Worm (Caenorhabditis elegans) whole organism, L1 larva: Measurements from ENCODE around the gene Y15E3A.4.
A peak's percentile ranks its signal among the peaks of the same experiment; 100 is the strongest.

Experiments used
- C16A3.4 ChIP-seq: fragments of 150-350 bp; optimal IDR thresholded peaks from 2 replicates; lab custom pipeline; 2014; ENCODE audit warnings: missing biosample characterization, missing genetic modification characterization
- Y116A8C.19 ChIP-seq: sonication (generic microtip); optimal IDR thresholded peaks from 2 replicates; lab custom pipeline; 2016; ENCODE audit warnings: missing compliant biosample characterization, missing genetic modification characterization, borderline replicate concordance
- aha-1 ChIP-seq: fragments of 150-350 bp; optimal IDR thresholded peaks from 2 replicates; lab custom pipeline; 2014; ENCODE audit warnings: missing biosample characterization, missing genetic modification characterization
- alr-1 ChIP-seq: fragments of 200-800 bp; sonication (Bioruptor generic); optimal IDR thresholded peaks from 2 replicates; lab custom pipeline; 2018; ENCODE audit warnings: borderline replicate concordance, mild to moderate bottlenecking, missing genetic modification characterization, missing compliant biosample characterization
- aly-2 ChIP-seq: fragments of 150-350 bp; optimal IDR thresholded peaks from 2 replicates; lab custom pipeline; 2014; ENCODE audit warnings: missing biosample characterization, missing genetic modification characterization
- ama-1 ChIP-seq: fragments of 150-350 bp; optimal IDR thresholded peaks from 2 replicates; lab custom pipeline; 2014
- blmp-1 ChIP-seq: fragments of 150-350 bp; optimal IDR thresholded peaks from 2 replicates; lab custom pipeline; 2014; ENCODE audit warnings: missing biosample characterization, missing genetic modification characterization
- ceh-8 ChIP-seq: fragments of 200-800 bp; sonication (Bioruptor generic); optimal IDR thresholded peaks from 2 replicates; lab custom pipeline; 2018; ENCODE audit warnings: mild to moderate bottlenecking, missing genetic modification characterization, moderate library complexity, missing compliant biosample characterization
- ceh-82 ChIP-seq, 3 experiments: fragments of 150-350 bp in 1 of 3; sonication (generic microtip) in 2 of 3; optimal IDR thresholded peaks; 2 replicates each; lab custom pipeline; 2014 to 2017; ENCODE audit warnings: missing biosample characterization in 3 of 3, missing genetic modification characterization in 3 of 3
- ceh-88 ChIP-seq: fragments of 200-800 bp; sonication (Bioruptor generic); IDR thresholded peaks from 2 replicates; pipeline ENCODE4 v1.3.6; 2022; ENCODE audit warnings: missing genetic modification characterization, missing compliant biosample characterization
- ces-1 ChIP-seq: fragments of 150-350 bp; optimal IDR thresholded peaks from 2 replicates; lab custom pipeline; 2014; ENCODE audit warnings: missing biosample characterization, missing genetic modification reagents, missing genetic modification characterization
- dpl-1 ChIP-seq, 3 experiments: fragments of 150-350 bp in 2 of 3; sonication (generic microtip) in 1 of 3; optimal IDR thresholded peaks; 2 replicates each; lab custom pipeline; 2014 to 2017; ENCODE audit warnings: missing biosample characterization in 3 of 3, missing genetic modification characterization in 3 of 3, missing genetic modification reagents in 3 of 3
- dsc-1 ChIP-seq: sonication (generic microtip); optimal IDR thresholded peaks from 2 replicates; lab custom pipeline; 2016; ENCODE audit warnings: mild to moderate bottlenecking, missing genetic modification characterization, missing compliant biosample characterization
- efl-1 ChIP-seq, 4 experiments: fragments of 150-350 bp; optimal IDR thresholded peaks in 3 of 4; peaks in 1 of 4; 1 replicate in 1 of 4; 2 replicates in 3 of 4; lab custom pipeline; 2014; ENCODE audit warnings: missing biosample characterization in 2 of 4, missing genetic modification characterization in 2 of 4, missing genetic modification reagents in 2 of 4
- efl-3 ChIP-seq: fragments of 200-800 bp; sonication (Bioruptor generic); optimal IDR thresholded peaks from 2 replicates; lab custom pipeline; 2018; ENCODE audit warnings: mild to moderate bottlenecking, missing genetic modification characterization, missing compliant biosample characterization
- elt-3 ChIP-seq, 6 experiments: fragments of 150-350 bp in 1 of 6; sonication (generic microtip); optimal IDR thresholded peaks; 2 replicates each; lab custom pipeline; 2017 to 2018; ENCODE audit warnings: missing biosample characterization in 6 of 6, missing genetic modification characterization in 6 of 6, inconsistent platforms in 1 of 6
- ets-5 ChIP-seq: fragments of 200-800 bp; sonication (Bioruptor generic); IDR thresholded peaks from 2 replicates; pipeline ENCODE4 v1.3.6; 2022; ENCODE audit warnings: missing genetic modification characterization, missing compliant biosample characterization
- fkh-10 ChIP-seq: sonication (generic microtip); optimal IDR thresholded peaks from 2 replicates; lab custom pipeline; 2017; ENCODE audit warnings: missing biosample characterization, missing genetic modification reagents, missing genetic modification characterization
- fkh-4 ChIP-seq: sonication (generic microtip); optimal IDR thresholded peaks from 2 replicates; lab custom pipeline; 2016; ENCODE audit warnings: missing compliant biosample characterization, missing genetic modification characterization, borderline replicate concordance
- fkh-8 ChIP-seq: sonication (generic microtip); optimal IDR thresholded peaks from 2 replicates; lab custom pipeline; 2016; ENCODE audit warnings: mild to moderate bottlenecking, missing genetic modification characterization, missing compliant biosample characterization
- fos-1 ChIP-seq: fragments of 150-350 bp; optimal IDR thresholded peaks from 2 replicates; lab custom pipeline; 2014; ENCODE audit warnings: missing biosample characterization, missing genetic modification characterization
- hlh-4 ChIP-seq: sonication (generic microtip); optimal IDR thresholded peaks from 2 replicates; lab custom pipeline; 2016; ENCODE audit warnings: mild to moderate bottlenecking, missing genetic modification characterization, missing compliant biosample characterization
- hpl-2 ChIP-seq: fragments of 150-350 bp; optimal IDR thresholded peaks from 2 replicates; lab custom pipeline; 2014; ENCODE audit warnings: missing biosample characterization, missing genetic modification reagents, missing genetic modification characterization
- irx-1 ChIP-seq: sonication (generic microtip); optimal IDR thresholded peaks from 2 replicates; lab custom pipeline; 2016; ENCODE audit warnings: missing genetic modification characterization, missing compliant biosample characterization
- isw-1 ChIP-seq: fragments of 200-800 bp; sonication (Bioruptor generic); IDR thresholded peaks from 2 replicates; pipeline ENCODE4 v1.3.6; 2022; ENCODE audit warnings: missing genetic modification characterization, missing compliant biosample characterization
- lin-14 ChIP-seq: fragments of 200-800 bp; sonication (Bioruptor generic); optimal IDR thresholded peaks from 2 replicates; lab custom pipeline; 2018; ENCODE audit warnings: mild to moderate bottlenecking, missing genetic modification characterization, moderate library complexity, missing compliant biosample characterization
- lin-15B ChIP-seq: fragments of 150-350 bp; sonication (generic microtip); optimal IDR thresholded peaks from 3 replicates; lab custom pipeline; 2014; ENCODE audit warnings: missing biosample characterization, missing genetic modification characterization
- lin-39 ChIP-seq: fragments of 150-350 bp; optimal IDR thresholded peaks from 2 replicates; lab custom pipeline; 2014; ENCODE audit warnings: missing biosample characterization, missing genetic modification reagents, missing genetic modification characterization
- lsy-2 ChIP-seq, 2 experiments: fragments of 150-350 bp; optimal IDR thresholded peaks; 2 replicates each; lab custom pipeline; 2014; ENCODE audit warnings: missing biosample characterization in 2 of 2, missing genetic modification characterization in 2 of 2
- mab-9 ChIP-seq: fragments of 200-800 bp; sonication (Bioruptor generic); IDR thresholded peaks from 2 replicates; pipeline ENCODE4 v1.3.6; 2022; ENCODE audit warnings: missing genetic modification reagents, missing genetic modification characterization, missing compliant biosample characterization
- mep-1 ChIP-seq: fragments of 150-350 bp; optimal IDR thresholded peaks from 2 replicates; lab custom pipeline; 2014; ENCODE audit warnings: missing biosample characterization, missing genetic modification characterization
- nhr-11 ChIP-seq: fragments of 150-350 bp; optimal IDR thresholded peaks from 2 replicates; lab custom pipeline; 2014; ENCODE audit warnings: missing biosample characterization, missing genetic modification characterization
- nhr-12 ChIP-seq: sonication (generic microtip); optimal IDR thresholded peaks from 2 replicates; lab custom pipeline; 2017; ENCODE audit warnings: missing biosample characterization, missing genetic modification characterization
- nhr-19 ChIP-seq: fragments of 200-800 bp; sonication (Bioruptor generic); conservative IDR thresholded peaks from 2 replicates; pipeline ENCODE4 v1.3.6; 2022; ENCODE audit warnings: missing genetic modification characterization, missing compliant biosample characterization
- nhr-20 ChIP-seq: sonication (generic microtip); optimal IDR thresholded peaks from 2 replicates; lab custom pipeline; 2016; ENCODE audit warnings: mild to moderate bottlenecking, missing genetic modification characterization, missing compliant biosample characterization
- nhr-237 ChIP-seq: fragments of 150-350 bp; optimal IDR thresholded peaks from 2 replicates; lab custom pipeline; 2014; ENCODE audit warnings: missing biosample characterization, missing genetic modification characterization
- nhr-28 ChIP-seq: fragments of 150-350 bp; optimal IDR thresholded peaks from 2 replicates; lab custom pipeline; 2014; ENCODE audit warnings: missing biosample characterization, missing genetic modification characterization
- nhr-84 ChIP-seq: sonication (generic microtip); optimal IDR thresholded peaks from 2 replicates; lab custom pipeline; 2017; ENCODE audit warnings: missing biosample characterization, missing genetic modification characterization
- pqm-1 ChIP-seq: sonication (generic microtip); optimal IDR thresholded peaks from 3 replicates; lab custom pipeline; 2017; ENCODE audit warnings: missing biosample characterization, missing genetic modification characterization
- rnt-1 ChIP-seq: sonication (generic microtip); optimal IDR thresholded peaks from 2 replicates; lab custom pipeline; 2016; ENCODE audit warnings: mild to moderate bottlenecking, missing genetic modification characterization, moderate library complexity, missing compliant biosample characterization
- skn-1 ChIP-seq: fragments of 150-350 bp; optimal IDR thresholded peaks from 2 replicates; lab custom pipeline; 2014; ENCODE audit warnings: missing biosample characterization, missing genetic modification characterization
- snpc-4 ChIP-seq: fragments of 150-350 bp; optimal IDR thresholded peaks from 2 replicates; lab custom pipeline; 2014; ENCODE audit warnings: missing biosample characterization, missing genetic modification characterization
- snu-23 ChIP-seq: sonication (generic microtip); optimal IDR thresholded peaks from 2 replicates; lab custom pipeline; 2016; ENCODE audit warnings: missing genetic modification characterization, missing compliant biosample characterization
- sox-4 ChIP-seq: sonication (generic microtip); optimal IDR thresholded peaks from 2 replicates; lab custom pipeline; 2016; ENCODE audit warnings: missing genetic modification characterization, missing compliant biosample characterization
- sptf-1 ChIP-seq: fragments of 150-350 bp; optimal IDR thresholded peaks from 2 replicates; lab custom pipeline; 2014; ENCODE audit warnings: missing biosample characterization, missing genetic modification characterization
- sup-37 ChIP-seq: fragments of 200-800 bp; sonication (Bioruptor generic); optimal IDR thresholded peaks from 2 replicates; lab custom pipeline; 2018; ENCODE audit warnings: mild to moderate bottlenecking, missing genetic modification characterization, missing compliant biosample characterization
- unc-62 ChIP-seq: fragments of 150-350 bp; optimal IDR thresholded peaks from 2 replicates; lab custom pipeline; 2014; ENCODE audit warnings: missing biosample characterization, missing genetic modification reagents, missing genetic modification characterization
- unc-86 ChIP-seq: sonication (generic microtip); optimal IDR thresholded peaks from 2 replicates; lab custom pipeline; 2016; ENCODE audit warnings: missing genetic modification characterization, missing compliant biosample characterization
- unc-98 ChIP-seq: fragments of 200-800 bp; sonication (Bioruptor generic); IDR thresholded peaks from 2 replicates; pipeline ENCODE4 v1.3.6; 2022; ENCODE audit warnings: missing genetic modification characterization, missing compliant biosample characterization
- zag-1 ChIP-seq: fragments of 150-350 bp; optimal IDR thresholded peaks from 2 replicates; lab custom pipeline; 2014; ENCODE audit warnings: missing biosample characterization, missing genetic modification characterization
- zip-4 ChIP-seq: fragments of 200-800 bp; sonication (Bioruptor generic); optimal IDR thresholded peaks from 2 replicates; lab custom pipeline; 2018; ENCODE audit warnings: mild to moderate bottlenecking, missing genetic modification characterization, moderate library complexity, missing compliant biosample characterization
- ztf-11 ChIP-seq, 2 experiments: sonication (generic microtip); optimal IDR thresholded peaks; 2 replicates each; lab custom pipeline; 2016 to 2017; ENCODE audit warnings: missing genetic modification characterization in 2 of 2, missing biosample characterization in 1 of 2, missing compliant biosample characterization in 1 of 2

Y15E3A.4 gene

ce11 chrX:15353874-15354480, 23.2 kb downstream of the Y15E3A.4 start (continued):
- TF ChIP-seq isw-1 (peak; percentile 70), elt-3 (tag; optimal IDR thresholded peaks at IDR 0.05; lab: Kevin White, UChicago) (peak in 2 of 6 experiments; percentile 35 to 64), fkh-4 (peak; percentile 49), aha-1 (no peak), hpl-2 (GFP tag; lab: Kevin White, UChicago) (peak; percentile 14), lsy-2 (tag; optimal IDR thresholded peaks at IDR 0.05; lab: Kevin White, UChicago) (peak; percentile 76 to 89), fos-1 (tag; lab: Kevin White, UChicago) (peak; percentile 70), efl-1 (optimal IDR thresholded peaks at IDR 0.05; lab: Kevin White, UChicago) (peak; percentile 57 to 69), efl-1 (GFP tag; optimal IDR thresholded peaks at IDR 0.05 in 1 of 2; lab: Kevin White, UChicago) (peak; percentile 20 to 91), fkh-10 (GFP tag; lab: Kevin White, UChicago) (peak; percentile 91), nhr-19 (peak; percentile 79), mab-9 (GFP tag; lab: Robert Waterston, UW) (no peak; the same call in 1 of the 2 replicates), nhr-84 (tag; lab: Kevin White, UChicago) (peak; percentile 30), rnt-1 (tag; lab: Kevin White, UChicago) (peak; percentile 75), alr-1 (tag; lab: Kevin White, UChicago) (no peak), lin-15B (tag; lab: Kevin White, UChicago) (peak; percentile 40), zip-4 (GFP tag; lab: Kevin White, UChicago) (peak; percentile 44), unc-98 (GFP tag; lab: Robert Waterston, UW) (no peak), sox-4 (peak; percentile 38), ets-5 (GFP tag; lab: Robert Waterston, UW) (no peak), ces-1 (peak; percentile 61), ceh-88 (peak; percentile 62), unc-62 (GFP tag; lab: Kevin White, UChicago) (no peak), dsc-1 (tag; lab: Kevin White, UChicago) (peak; percentile 53), ceh-8 (GFP tag; lab: Kevin White, UChicago) (peak; percentile 78), unc-86 (tag; lab: Kevin White, UChicago) (peak; percentile 92), Y116A8C.19 (tag; lab: Kevin White, UChicago) (no peak), nhr-237 (tag; lab: Kevin White, UChicago) (peak; percentile 75), dpl-1 (GFP tag; optimal IDR thresholded peaks at IDR 0.05; lab: Kevin White, UChicago) (peak; percentile 11 to 44 (median 28)), nhr-11 (tag; lab: Kevin White, UChicago) (peak; percentile 41), aly-2 (tag; lab: Kevin White, UChicago) (peak; percentile 45), zag-1 (tag; lab: Kevin White, UChicago) (peak; percentile 89), sptf-1 (tag; lab: Kevin White, UChicago) (no peak), lin-14 (peak; percentile 99), pqm-1 (tag; lab: Kevin White, UChicago) (no peak), irx-1 (peak; percentile 74), nhr-12 (no peak), ceh-82 (tag; optimal IDR thresholded peaks at IDR 0.05; lab: Kevin White, UChicago) (peak; percentile 61 to 82 (median 78)), ztf-11 (tag; optimal IDR thresholded peaks at IDR 0.05; lab: Kevin White, UChicago) (no peak), efl-3 (no peak), nhr-20 (tag; lab: Kevin White, UChicago) (peak; percentile 90), snpc-4 (tag; lab: Kevin White, UChicago) (peak; percentile 17), snu-23 (GFP tag; lab: Kevin White, UChicago) (peak; percentile 94), hlh-4 (tag; lab: Kevin White, UChicago) (no peak), skn-1 (tag; lab: Kevin White, UChicago) (peak; percentile 86), C16A3.4 (tag; lab: Kevin White, UChicago) (peak; percentile 75), nhr-28 (tag; lab: Kevin White, UChicago) (no peak), sup-37 (no peak), mep-1 (tag; lab: Kevin White, UChicago) (peak; percentile 79), lin-39 (no peak), ama-1 (lab: Kevin White, UChicago) (no peak), fkh-8 (tag; lab: Kevin White, UChicago) (peak; percentile 98), blmp-1 (peak; percentile 98)
